Fruit fly (Drosophila melanogaster) whole organism, wandering third instar larva: ENCODE measurements around the gene CG7906.
A peak's percentile ranks its signal among the peaks of the same experiment; 100 is the strongest.

Source experiments
- Abd-B ChIP-seq: fragments of >200 bp; optimal IDR thresholded peaks from 2 replicates; lab custom pipeline; 2017; ENCODE audit warnings: missing biosample characterization, missing genetic modification characterization
- Dfd ChIP-seq: fragments of >200 bp; optimal IDR thresholded peaks from 2 replicates; lab custom pipeline; 2017; ENCODE audit warnings: missing biosample characterization, missing genetic modification characterization
- Myc ChIP-seq: fragments of >200 bp; optimal IDR thresholded peaks from 2 replicates; lab custom pipeline; 2017
- Sp1 ChIP-seq: fragments of 200-800 bp; sonication (Bioruptor generic); optimal IDR thresholded peaks from 3 replicates; lab custom pipeline; 2019; ENCODE audit warnings: missing biosample characterization, mild to moderate bottlenecking, missing genetic modification characterization, moderate library complexity
- dsf ChIP-seq: sonication (Bioruptor generic); optimal IDR thresholded peaks from 2 replicates; lab custom pipeline; 2016; ENCODE audit warnings: missing biosample characterization, missing genetic modification characterization, borderline replicate concordance
- h ChIP-seq: fragments of 200-800 bp; sonication (Bioruptor generic); optimal IDR thresholded peaks from 3 replicates; lab custom pipeline; 2016; ENCODE audit warnings: missing biosample characterization, mild to moderate bottlenecking, missing genetic modification characterization
- lola ChIP-seq: fragments of >200 bp; optimal IDR thresholded peaks from 2 replicates; lab custom pipeline; 2017; ENCODE audit warnings: missing biosample characterization, missing genetic modification characterization
- pan ChIP-seq: fragments of >200 bp; optimal IDR thresholded peaks from 2 replicates; lab custom pipeline; 2017
- psq ChIP-seq: fragments of 200-800 bp; sonication (Bioruptor generic); optimal IDR thresholded peaks from 3 replicates; lab custom pipeline; 2017; ENCODE audit warnings: missing biosample characterization, mild to moderate bottlenecking, missing genetic modification characterization, moderate library complexity
- sage ChIP-seq: fragments of 200-800 bp; sonication (Bioruptor generic); optimal IDR thresholded peaks from 2 replicates; lab custom pipeline; 2016; ENCODE audit warnings: missing biosample characterization, mild to moderate bottlenecking, missing genetic modification characterization
- usp ChIP-seq: fragments of >200 bp; optimal IDR thresholded peaks from 2 replicates; lab custom pipeline; 2017; ENCODE audit warnings: missing biosample characterization, missing genetic modification characterization

DNA sequence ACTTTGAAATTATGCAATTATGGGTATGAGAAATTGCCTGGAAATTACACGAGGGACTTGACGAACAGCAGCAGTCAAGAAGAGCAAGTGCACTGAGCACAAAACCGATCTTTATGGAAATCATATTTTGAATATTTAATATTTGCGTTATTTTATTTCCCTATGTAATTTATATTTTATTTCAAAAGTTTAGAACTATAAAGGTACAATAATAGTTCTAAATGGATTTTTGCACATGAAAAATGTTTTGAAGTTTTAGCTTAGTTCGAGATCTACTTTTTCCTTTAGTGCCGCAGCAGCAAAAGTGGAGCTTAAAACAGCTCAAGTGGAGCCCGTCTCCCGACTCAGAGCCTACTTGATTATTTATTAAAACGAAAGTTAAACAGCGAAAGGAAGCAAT lies 4.6 kb downstream of the CG7906 start:
- TF ChIP-seq h (GFP tag; lab: Kevin White, UChicago) (peak; percentile 37), dsf (GFP tag; lab: Kevin White, UChicago) (no peak), Dfd (no peak), Myc (no peak), psq (GFP tag; lab: Kevin White, UChicago) (no peak), pan (lab: Kevin White, UChicago) (no peak), Sp1 (GFP tag; lab: Kevin White, UChicago) (peak; percentile 55), lola (GFP tag; lab: Kevin White, UChicago) (no peak), sage (peak; percentile 27), usp (GFP tag; lab: Kevin White, UChicago) (no peak), Abd-B (no peak)
